Worm (Caenorhabditis elegans) whole organism, L4 larva: ENCODE results near the gene D1044.1.

Experiments
- D1046.2 ChIP-seq: fragments of 200-800 bp; sonication (Bioruptor generic); IDR thresholded peaks from 2 replicates; pipeline ENCODE4 v1.3.6; 2022; ENCODE audit warnings: missing genetic modification characterization, missing compliant biosample characterization
- R02D3.7 ChIP-seq: fragments of 150-350 bp; sonication (generic microtip); optimal IDR thresholded peaks from 3 replicates; lab custom pipeline; 2014; ENCODE audit warnings: missing biosample characterization, missing genetic modification characterization
- Y105C5A.15 ChIP-seq: fragments of 200-800 bp; sonication (Bioruptor generic); IDR thresholded peaks from 2 replicates; pipeline ENCODE4 v1.3.6; 2022; ENCODE audit warnings: missing genetic modification characterization, missing compliant biosample characterization
- Y48G9A.11 ChIP-seq: fragments of 200-800 bp; sonication (Bioruptor generic); IDR thresholded peaks from 2 replicates; pipeline ENCODE4 v1.3.6; 2022; ENCODE audit warnings: missing genetic modification reagents, missing genetic modification characterization, missing compliant biosample characterization
- aly-2 ChIP-seq: sonication (generic microtip); optimal IDR thresholded peaks from 2 replicates; lab custom pipeline; 2018; ENCODE audit warnings: missing biosample characterization, missing genetic modification characterization
- arid-1 ChIP-seq: fragments of 200-800 bp; sonication (Bioruptor generic); conservative IDR thresholded peaks from 2 replicates; pipeline ENCODE4 v1.3.6; 2022; ENCODE audit warnings: missing genetic modification reagents, missing genetic modification characterization, missing compliant biosample characterization
- ceh-44 ChIP-seq: fragments of 200-800 bp; sonication (Bioruptor generic); IDR thresholded peaks from 2 replicates; pipeline ENCODE4 v1.3.6; 2022; ENCODE audit warnings: missing genetic modification reagents, missing genetic modification characterization, missing compliant biosample characterization
- ces-1 ChIP-seq: fragments of 150-350 bp; sonication (generic microtip); optimal IDR thresholded peaks from 4 replicates; lab custom pipeline; 2014; ENCODE audit warnings: missing biosample characterization, missing genetic modification reagents, missing genetic modification characterization
- cey-2 ChIP-seq: sonication (generic microtip); optimal IDR thresholded peaks from 3 replicates; lab custom pipeline; 2017; ENCODE audit warnings: missing genetic modification characterization, mild to moderate bottlenecking, missing compliant biosample characterization, antibody characterized with exemption, borderline replicate concordance; ENCODE audit not compliant: insufficient read depth
- ctbp-1 ChIP-seq: fragments of 200-800 bp; sonication (Bioruptor generic); IDR thresholded peaks from 2 replicates; pipeline ENCODE4 v1.3.6; 2022; ENCODE audit warnings: missing genetic modification reagents, missing genetic modification characterization, missing compliant biosample characterization
- daf-12 ChIP-seq: fragments of 150-350 bp; optimal IDR thresholded peaks from 2 replicates; lab custom pipeline; 2014; ENCODE audit warnings: missing biosample characterization, missing genetic modification reagents, missing genetic modification characterization
- daf-16 ChIP-seq, 3 experiments: sonication (generic microtip); optimal IDR thresholded peaks; 2 replicates each; lab custom pipeline; 2016 to 2017; ENCODE audit warnings: missing genetic modification characterization in 3 of 3, missing genetic modification reagents in 3 of 3, mild to moderate bottlenecking in 2 of 3, missing compliant biosample characterization in 2 of 3, missing biosample characterization in 1 of 3, moderate library complexity in 1 of 3
- dmd-6 ChIP-seq: fragments of 200-800 bp; sonication (Bioruptor generic); IDR thresholded peaks from 2 replicates; pipeline ENCODE4 v1.3.6; 2022; ENCODE audit warnings: missing genetic modification reagents, missing genetic modification characterization, missing compliant biosample characterization
- dmd-9 ChIP-seq: fragments of 200-800 bp; sonication (Bioruptor generic); IDR thresholded peaks from 2 replicates; pipeline ENCODE4 v1.3.6; 2022; ENCODE audit warnings: missing genetic modification reagents, missing genetic modification characterization, missing compliant biosample characterization
- dpl-1 ChIP-seq: fragments of 150-350 bp; optimal IDR thresholded peaks from 2 replicates; lab custom pipeline; 2014; ENCODE audit warnings: missing biosample characterization, missing genetic modification reagents, missing genetic modification characterization
- egl-43 ChIP-seq: fragments of 200-800 bp; sonication (Bioruptor generic); IDR thresholded peaks from 2 replicates; pipeline ENCODE4 v1.3.6; 2022; ENCODE audit warnings: missing genetic modification reagents, missing genetic modification characterization, missing compliant biosample characterization
- fkh-10 ChIP-seq: fragments of 150-350 bp; optimal IDR thresholded peaks from 2 replicates; lab custom pipeline; 2014; ENCODE audit warnings: missing biosample characterization, missing genetic modification reagents, missing genetic modification characterization
- gei-8 ChIP-seq: fragments of 200-800 bp; sonication (Bioruptor generic); optimal IDR thresholded peaks from 2 replicates; lab custom pipeline; 2018; ENCODE audit warnings: mild to moderate bottlenecking, missing genetic modification characterization, missing compliant biosample characterization
- hif-1 ChIP-seq, 2 experiments: sonication (generic microtip); optimal IDR thresholded peaks; 2 replicates each; lab custom pipeline; 2016 to 2017; ENCODE audit warnings: missing compliant biosample characterization in 2 of 2, missing genetic modification characterization in 2 of 2, missing genetic modification reagents in 2 of 2, missing genotype in 2 of 2, mild to moderate bottlenecking in 1 of 2
- hlh-11 ChIP-seq: fragments of 200-800 bp; sonication (Bioruptor generic); optimal IDR thresholded peaks from 2 replicates; lab custom pipeline; 2018; ENCODE audit warnings: mild to moderate bottlenecking, missing genetic modification characterization, missing compliant biosample characterization
- hlh-30 ChIP-seq: sonication (generic microtip); optimal IDR thresholded peaks from 2 replicates; lab custom pipeline; 2017; ENCODE audit warnings: antibody characterized with exemption, mild to moderate bottlenecking, missing genetic modification characterization, missing compliant biosample characterization; ENCODE audit not compliant: insufficient read depth
- lim-7 ChIP-seq: fragments of 200-800 bp; sonication (Bioruptor generic); IDR thresholded peaks from 2 replicates; pipeline ENCODE4 v1.3.6; 2022; ENCODE audit warnings: missing genetic modification characterization, missing compliant biosample characterization
- lin-13 ChIP-seq: fragments of 150-350 bp; optimal IDR thresholded peaks from 2 replicates; lab custom pipeline; 2014; ENCODE audit warnings: missing biosample characterization, missing genetic modification reagents, missing genetic modification characterization
- lin-39 ChIP-seq: fragments of 150-350 bp; optimal IDR thresholded peaks from 2 replicates; lab custom pipeline; 2014; ENCODE audit warnings: missing biosample characterization, missing genetic modification reagents, missing genetic modification characterization
- madf-9 ChIP-seq: fragments of 200-800 bp; sonication (Bioruptor generic); conservative IDR thresholded peaks from 2 replicates; pipeline ENCODE4 v1.3.6; 2022; ENCODE audit warnings: missing genetic modification reagents, missing genetic modification characterization, missing compliant biosample characterization
- mdt-29 ChIP-seq: fragments of 200-800 bp; sonication (Bioruptor generic); IDR thresholded peaks from 2 replicates; pipeline ENCODE4 v1.3.6; 2022; ENCODE audit warnings: missing genetic modification reagents, missing genetic modification characterization, missing compliant biosample characterization
- mes-2 ChIP-seq: sonication (generic microtip); optimal IDR thresholded peaks from 2 replicates; lab custom pipeline; 2016; ENCODE audit warnings: missing genotype, mild to moderate bottlenecking, missing genetic modification characterization, missing compliant biosample characterization; ENCODE audit not compliant: poor library complexity, severe bottlenecking
- mxl-2 ChIP-seq: fragments of 200-800 bp; sonication (Bioruptor generic); conservative IDR thresholded peaks from 2 replicates; pipeline ENCODE4 v1.3.6; 2022; ENCODE audit warnings: missing genetic modification reagents, missing genetic modification characterization, missing compliant biosample characterization
- mxl-3 ChIP-seq: fragments of 200-800 bp; sonication (Bioruptor generic); optimal IDR thresholded peaks from 2 replicates; lab custom pipeline; 2018; ENCODE audit warnings: mild to moderate bottlenecking, missing genetic modification characterization, missing compliant biosample characterization
- nhr-10 ChIP-seq: fragments of 150-350 bp; optimal IDR thresholded peaks from 2 replicates; lab custom pipeline; 2014; ENCODE audit warnings: missing biosample characterization, missing genetic modification characterization
- nhr-102 ChIP-seq: sonication (generic microtip); optimal IDR thresholded peaks from 2 replicates; lab custom pipeline; 2016; ENCODE audit warnings: mild to moderate bottlenecking, missing genetic modification characterization, moderate library complexity, missing compliant biosample characterization
- nhr-11 ChIP-seq: fragments of 150-350 bp; optimal IDR thresholded peaks from 2 replicates; lab custom pipeline; 2014; ENCODE audit warnings: missing biosample characterization, missing genetic modification characterization
- nhr-111 ChIP-seq: fragments of 200-800 bp; sonication (Bioruptor generic); optimal IDR thresholded peaks from 2 replicates; lab custom pipeline; 2018; ENCODE audit warnings: mild to moderate bottlenecking, missing genetic modification characterization, missing compliant biosample characterization
- nhr-28 ChIP-seq: fragments of 150-350 bp; optimal IDR thresholded peaks from 2 replicates; lab custom pipeline; 2014; ENCODE audit warnings: missing biosample characterization, missing genetic modification characterization
- nhr-42 ChIP-seq: fragments of 200-800 bp; sonication (Bioruptor generic); IDR thresholded peaks from 2 replicates; pipeline ENCODE4 v1.3.6; 2022; ENCODE audit warnings: missing genetic modification characterization, missing compliant biosample characterization
- nhr-48 ChIP-seq: sonication (generic microtip); optimal IDR thresholded peaks from 2 replicates; lab custom pipeline; 2016; ENCODE audit warnings: mild to moderate bottlenecking, missing genetic modification characterization, missing compliant biosample characterization
- nhr-6 ChIP-seq: fragments of 150-350 bp; optimal IDR thresholded peaks from 2 replicates; lab custom pipeline; 2014; ENCODE audit warnings: missing biosample characterization, missing genetic modification characterization
- nhr-76 ChIP-seq: fragments of 150-350 bp; optimal IDR thresholded peaks from 2 replicates; lab custom pipeline; 2014; ENCODE audit warnings: missing biosample characterization, missing genetic modification characterization
- nhr-77 ChIP-seq: fragments of 150-350 bp; optimal IDR thresholded peaks from 2 replicates; lab custom pipeline; 2014; ENCODE audit warnings: missing biosample characterization, missing genetic modification characterization
- php-3 ChIP-seq: fragments of 200-800 bp; sonication (Bioruptor generic); IDR thresholded peaks from 2 replicates; pipeline ENCODE4 v1.3.6; 2022; ENCODE audit warnings: missing genetic modification reagents, missing genetic modification characterization, missing compliant biosample characterization
- pqm-1 ChIP-seq: sonication (generic microtip); optimal IDR thresholded peaks from 2 replicates; lab custom pipeline; 2017; ENCODE audit warnings: missing biosample characterization, missing genetic modification characterization
- rbr-2 ChIP-seq: sonication (generic microtip); optimal IDR thresholded peaks from 2 replicates; lab custom pipeline; 2016; ENCODE audit warnings: missing genotype, missing genetic modification characterization, missing compliant biosample characterization
- saeg-2 ChIP-seq: fragments of 200-800 bp; sonication (Bioruptor generic); IDR thresholded peaks from 2 replicates; pipeline ENCODE4 v1.3.6; 2022; ENCODE audit warnings: missing genetic modification reagents, missing genetic modification characterization, missing compliant biosample characterization
- snpc-1.2 ChIP-seq: fragments of 200-800 bp; sonication (Bioruptor generic); IDR thresholded peaks from 2 replicates; pipeline ENCODE4 v1.3.6; 2022; ENCODE audit warnings: missing genetic modification reagents, missing genetic modification characterization, missing compliant biosample characterization
- spr-1 ChIP-seq: sonication (generic microtip); optimal IDR thresholded peaks from 2 replicates; lab custom pipeline; 2016; ENCODE audit warnings: mild to moderate bottlenecking, missing genetic modification characterization, missing compliant biosample characterization
- tag-97 ChIP-seq: fragments of 200-800 bp; sonication (Bioruptor generic); IDR thresholded peaks from 2 replicates; pipeline ENCODE4 v1.3.6; 2022; ENCODE audit warnings: missing genetic modification characterization, missing compliant biosample characterization
- unc-130 ChIP-seq: sonication (generic microtip); optimal IDR thresholded peaks from 2 replicates; lab custom pipeline; 2016; ENCODE audit warnings: missing genetic modification reagents, missing genetic modification characterization, missing compliant biosample characterization
- unc-39 ChIP-seq: sonication (generic microtip); optimal IDR thresholded peaks from 2 replicates; lab custom pipeline; 2017; ENCODE audit warnings: missing biosample characterization, missing genetic modification characterization
- vab-7 ChIP-seq: fragments of 200-800 bp; sonication (Bioruptor generic); IDR thresholded peaks from 2 replicates; pipeline ENCODE4 v1.3.6; 2022; ENCODE audit warnings: missing genetic modification reagents, missing genetic modification characterization, missing compliant biosample characterization
- zip-2 ChIP-seq: fragments of 150-350 bp; optimal IDR thresholded peaks from 2 replicates; lab custom pipeline; 2014; ENCODE audit warnings: missing biosample characterization, missing genetic modification characterization

D1044.1 gene

DNA sequence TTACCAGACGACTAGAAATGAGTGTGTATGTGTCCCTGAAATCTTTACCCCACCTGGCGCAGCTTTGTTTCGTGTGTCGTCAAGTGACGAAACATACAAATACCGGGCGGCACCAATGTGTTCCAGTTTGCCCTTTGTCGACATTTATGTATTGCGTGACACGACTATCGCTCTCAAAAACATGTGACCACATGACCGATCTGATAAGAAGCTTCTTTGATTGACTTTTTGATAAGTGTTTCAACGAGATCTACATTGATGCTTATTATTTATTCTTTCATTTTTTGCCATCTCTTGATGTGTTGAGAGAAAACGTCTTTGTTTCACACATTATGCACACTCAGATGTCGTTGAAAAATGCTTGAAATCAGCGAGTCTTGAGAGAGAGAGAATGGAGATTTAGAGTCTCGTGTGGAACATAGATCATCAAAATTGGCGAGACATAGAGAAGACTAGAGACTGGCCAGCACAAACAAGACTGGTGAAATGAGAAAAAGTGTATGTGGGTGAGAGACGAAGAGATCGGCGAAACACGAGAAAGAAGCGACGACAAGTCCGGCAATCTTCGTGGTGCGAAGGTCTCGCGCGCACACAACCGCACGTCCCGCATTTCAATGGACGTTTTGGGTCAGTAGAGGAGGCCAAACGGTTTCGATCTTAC, 41.0 kb upstream of the D1044.1 start:
- TF ChIP-seq lin-13 = no peak
- TF ChIP-seq arid-1 (GFP tag; lab: Robert Waterston, UW) = no peak
- peak in 1 of 2 experiments; percentile 48 for TF ChIP-seq hif-1 (tag; optimal IDR thresholded peaks at IDR 0.05; lab: Kevin White, UChicago)
- TF ChIP-seq lim-7 = no peak
- TF ChIP-seq mdt-29 = peak; percentile 57; the same call in 1 of the 2 replicates
- TF ChIP-seq nhr-48 (tag; lab: Kevin White, UChicago) = peak; percentile 49
- no peak for TF ChIP-seq D1046.2 (GFP tag; lab: Robert Waterston, UW)
- peak; percentile 46 for TF ChIP-seq fkh-10 (GFP tag; lab: Kevin White, UChicago)
- no peak for TF ChIP-seq ces-1 (GFP tag; lab: Kevin White, UChicago)
- no peak for TF ChIP-seq nhr-42 (GFP tag; lab: Robert Waterston, UW)
- TF ChIP-seq nhr-111 (GFP tag; lab: Kevin White, UChicago) = no peak
- TF ChIP-seq mes-2 (tag; lab: Kevin White, UChicago) = peak; percentile 66
- no peak for TF ChIP-seq zip-2 (tag; lab: Kevin White, UChicago)
- peak; percentile 46 for TF ChIP-seq nhr-11
- TF ChIP-seq vab-7 (GFP tag; lab: Robert Waterston, UW) = no peak
- TF ChIP-seq nhr-28 (tag; lab: Kevin White, UChicago) = peak; percentile 67
- TF ChIP-seq Y105C5A.15 (GFP tag; lab: Robert Waterston, UW) = no peak
- no peak for TF ChIP-seq mxl-2
- TF ChIP-seq unc-130 (GFP tag; lab: Kevin White, UChicago) = no peak
- no peak for TF ChIP-seq R02D3.7
- TF ChIP-seq egl-43 (GFP tag; lab: Robert Waterston, UW) = peak; percentile 32; the same call in 1 of the 2 replicates
- TF ChIP-seq nhr-77 (tag; lab: Kevin White, UChicago) = peak; percentile 45
- peak; percentile 74 for TF ChIP-seq pqm-1
- no peak for TF ChIP-seq unc-39
- TF ChIP-seq gei-8 (GFP tag; lab: Kevin White, UChicago) = no peak
- TF ChIP-seq daf-16 (GFP tag; optimal IDR thresholded peaks at IDR 0.05; lab: Kevin White, UChicago) = no peak
- TF ChIP-seq daf-16 (tag; optimal IDR thresholded peaks at IDR 0.05; lab: Kevin White, UChicago) = peak; percentile 83
- peak; percentile 34 for TF ChIP-seq cey-2 (tag; lab: Kevin White, UChicago)
- TF ChIP-seq aly-2 (tag; lab: Kevin White, UChicago) = no peak
- TF ChIP-seq hlh-30 (tag; lab: Kevin White, UChicago) = peak; percentile 91
- peak; percentile 94 for TF ChIP-seq hlh-11 (tag; lab: Kevin White, UChicago)
- peak; percentile 4 for TF ChIP-seq rbr-2 (tag; lab: Kevin White, UChicago)
- TF ChIP-seq nhr-76 (tag; lab: Kevin White, UChicago) = no peak
- TF ChIP-seq nhr-10 (tag; lab: Kevin White, UChicago) = peak; percentile 65
- peak; percentile 27 for TF ChIP-seq lin-39 (tag; lab: Kevin White, UChicago)
- TF ChIP-seq saeg-2 (GFP tag; lab: Robert Waterston, UW) = no peak
- TF ChIP-seq dmd-6 = peak; percentile 76
- peak; percentile 79 for TF ChIP-seq php-3 (GFP tag; lab: Robert Waterston, UW)
- TF ChIP-seq ctbp-1 (GFP tag; lab: Robert Waterston, UW) = no peak
- no peak for TF ChIP-seq ceh-44 (GFP tag; lab: Robert Waterston, UW)
- no peak for TF ChIP-seq madf-9
- TF ChIP-seq mxl-3 = peak; percentile 58
- TF ChIP-seq daf-12 (tag; lab: Kevin White, UChicago) = no peak
- TF ChIP-seq nhr-102 (tag; lab: Kevin White, UChicago) = peak; percentile 42
- no peak for TF ChIP-seq dmd-9
- TF ChIP-seq snpc-1.2 (GFP tag; lab: Robert Waterston, UW) = no peak
- no peak for TF ChIP-seq tag-97 (GFP tag; lab: Robert Waterston, UW)
- no peak for TF ChIP-seq spr-1
- TF ChIP-seq dpl-1 = peak; percentile 15
- TF ChIP-seq nhr-6 (tag; lab: Kevin White, UChicago) = peak; percentile 32
- TF ChIP-seq Y48G9A.11 (GFP tag; lab: Robert Waterston, UW) = no peak
